Worm (Caenorhabditis elegans) whole organism, L2 larva: ENCODE data around the gene F59B2.8.

ENCODE experiments used
- ZK546.5 ChIP-seq: sonication (generic microtip); optimal IDR thresholded peaks from 2 replicates; lab custom pipeline; 2017; ENCODE audit warnings: missing biosample characterization, missing genetic modification characterization
- alr-1 ChIP-seq: fragments of 150-350 bp; optimal IDR thresholded peaks from 2 replicates; lab custom pipeline; 2014; ENCODE audit warnings: missing biosample characterization, missing genetic modification characterization
- ceh-16 ChIP-seq: fragments of 150-350 bp; optimal IDR thresholded peaks from 2 replicates; lab custom pipeline; 2014; ENCODE audit warnings: missing biosample characterization, missing genetic modification characterization
- egl-27 ChIP-seq: sonication (generic microtip); optimal IDR thresholded peaks from 3 replicates; lab custom pipeline; 2017; ENCODE audit warnings: missing biosample characterization, missing genetic modification reagents, missing genetic modification characterization
- elt-3 ChIP-seq: sonication (generic microtip); optimal IDR thresholded peaks from 2 replicates; lab custom pipeline; 2017; ENCODE audit warnings: missing biosample characterization, missing genetic modification characterization
- lin-11 ChIP-seq: fragments of 150-350 bp; sonication (generic microtip); optimal IDR thresholded peaks from 2 replicates; lab custom pipeline; 2014; ENCODE audit warnings: missing biosample characterization, missing genetic modification characterization, inconsistent platforms, mixed read lengths
- nhr-77 ChIP-seq: fragments of 150-350 bp; optimal IDR thresholded peaks from 2 replicates; lab custom pipeline; 2014; ENCODE audit warnings: missing biosample characterization, missing genetic modification characterization
- sem-4 ChIP-seq: fragments of 150-350 bp; optimal IDR thresholded peaks from 2 replicates; lab custom pipeline; 2014; ENCODE audit warnings: missing biosample characterization, missing genetic modification reagents, missing genetic modification characterization
- unc-62 ChIP-seq: fragments of 150-350 bp; optimal IDR thresholded peaks from 2 replicates; lab custom pipeline; 2014; ENCODE audit warnings: missing biosample characterization, missing genetic modification reagents, missing genetic modification characterization
- ztf-1 ChIP-seq: fragments of 200-800 bp; sonication (Bioruptor generic); conservative IDR thresholded peaks from 2 replicates; pipeline ENCODE4 v1.3.6; 2022; ENCODE audit warnings: missing genetic modification characterization, missing compliant biosample characterization
- ztf-11 ChIP-seq: sonication (generic microtip); optimal IDR thresholded peaks from 2 replicates; lab custom pipeline; 2017; ENCODE audit warnings: missing biosample characterization, missing genetic modification characterization

ce11 chrIII:8997821-8998220 is 12.2 kb downstream of the F59B2.8 start:
- TF ChIP-seq nhr-77 (tag; lab: Kevin White, UChicago) (no peak), ztf-1 (GFP tag; lab: Robert Waterston, UW) (no peak), ztf-11 (tag; lab: Kevin White, UChicago) (no peak), elt-3 (tag; lab: Kevin White, UChicago) (no peak), sem-4 (tag; lab: Kevin White, UChicago) (no peak), lin-11 (no peak), unc-62 (GFP tag; lab: Kevin White, UChicago) (no peak), egl-27 (tag; lab: Kevin White, UChicago) (no peak), ZK546.5 (tag; lab: Kevin White, UChicago) (no peak), ceh-16 (tag; lab: Kevin White, UChicago) (no peak), alr-1 (no peak)
